Comparison of ENCODE assay signal across 2 fruit fly cellular contexts in genomic region chr3R:4996529-4996975, dm6.
TF ChIP-seq lines count a peak whose summit lies in the region.

No protein-coding gene starts in this region.

TF ChIP-seq in whole organism, embryonic, 481 proteins besides CTCF, POLR2A, EP300 and RAD21 (continued from another document and continues in another):
- TF ChIP-seq salm (tag; optimal IDR thresholded peaks at IDR 0.05; lab: Kevin White, UChicago) (peak; percentile 5), zfh2 (GFP tag; optimal IDR thresholded peaks at IDR 0.05; lab: Kevin White, UChicago) (no peak), pb (GFP tag; optimal IDR thresholded peaks at IDR 0.05; lab: Kevin White, UChicago) (peak; percentile 2), crp (GFP tag; optimal IDR thresholded peaks at IDR 0.05; lab: Kevin White, UChicago) (no peak), CG13296 (GFP tag; optimal IDR thresholded peaks at IDR 0.05; lab: Kevin White, UChicago) (no peak), B-H1 (GFP tag; IDR thresholded peaks at IDR 0.05; lab: Robert Waterston, UW) (no peak), nau (GFP tag; optimal IDR thresholded peaks at IDR 0.05; lab: Kevin White, UChicago) (no peak), CG7556 (GFP tag; optimal IDR thresholded peaks at IDR 0.05; lab: Kevin White, UChicago) (no peak), exex (tag; optimal IDR thresholded peaks at IDR 0.05; lab: Kevin White, UChicago) (no peak), CG7271 (tag; optimal IDR thresholded peaks at IDR 0.05; lab: Kevin White, UChicago) (no peak), Fer2 (tag; optimal IDR thresholded peaks at IDR 0.05; lab: Kevin White, UChicago) (no peak), CG2889 (GFP tag; IDR thresholded peaks at IDR 0.05; lab: Robert Waterston, UW) (no peak), CG17568 (GFP tag; optimal IDR thresholded peaks at IDR 0.05; lab: Kevin White, UChicago) (no peak), CG42726 (GFP tag; IDR thresholded peaks at IDR 0.05; lab: Robert Waterston, UW; ENCODE audit: partially characterized antibody) (no peak), pum (GFP tag; optimal IDR thresholded peaks at IDR 0.05; lab: Kevin White, UChicago) (no peak), CG12299 (tag; optimal IDR thresholded peaks at IDR 0.05; lab: Kevin White, UChicago) (no peak), D19B (GFP tag; optimal IDR thresholded peaks at IDR 0.05; lab: Kevin White, UChicago) (no peak), CG8089 (GFP tag; optimal IDR thresholded peaks at IDR 0.05; lab: Kevin White, UChicago) (no peak), ab (GFP tag; optimal IDR thresholded peaks at IDR 0.05; lab: Kevin White, UChicago) (no peak), CG4328 (GFP tag; optimal IDR thresholded peaks at IDR 0.05; lab: Kevin White, UChicago) (no peak), ewg (GFP tag; optimal IDR thresholded peaks at IDR 0.05; lab: Kevin White, UChicago) (no peak), CG6765 (GFP tag; optimal IDR thresholded peaks at IDR 0.05; lab: Kevin White, UChicago) (no peak), NC2α (GFP tag; optimal IDR thresholded peaks at IDR 0.05; lab: Kevin White, UChicago) (no peak), CG17612 (GFP tag; IDR thresholded peaks at IDR 0.05; lab: Robert Waterston, UW) (no peak), CG13894 (tag; optimal IDR thresholded peaks at IDR 0.05; lab: Kevin White, UChicago) (no peak), CG10979 (tag; optimal IDR thresholded peaks at IDR 0.05; lab: Kevin White, UChicago) (no peak), jing (GFP tag; optimal IDR thresholded peaks at IDR 0.05; lab: Kevin White, UChicago) (no peak), slbo (GFP tag; IDR thresholded peaks at IDR 0.05; lab: Robert Waterston, UW) (no peak), CG1603 (tag; optimal IDR thresholded peaks at IDR 0.05; lab: Kevin White, UChicago) (peak; percentile 13), CG5245 (GFP tag; optimal IDR thresholded peaks at IDR 0.05; lab: Kevin White, UChicago) (no peak), CG30403 (GFP tag; optimal IDR thresholded peaks at IDR 0.05; lab: Kevin White, UChicago) (no peak), Hmr (GFP tag; optimal IDR thresholded peaks at IDR 0.05; lab: Kevin White, UChicago) (no peak), nerfin-2 (GFP tag; IDR thresholded peaks at IDR 0.05; lab: Robert Waterston, UW; ENCODE audit: partially characterized antibody) (no peak), CG17912 (GFP tag; optimal IDR thresholded peaks at IDR 0.05; lab: Kevin White, UChicago) (no peak), CG5953 (GFP tag; IDR thresholded peaks at IDR 0.05; lab: Robert Waterston, UW) (0 out of 2 replicates have a peak, but pooled peaks have one; percentile 19), fd96Cb (tag; optimal IDR thresholded peaks at IDR 0.05; lab: Kevin White, UChicago) (no peak), stwl (tag; optimal IDR thresholded peaks at IDR 0.05; lab: Kevin White, UChicago) (no peak), D19A (tag; optimal IDR thresholded peaks at IDR 0.05; lab: Kevin White, UChicago) (no peak), Hey (tag; optimal IDR thresholded peaks at IDR 0.05; lab: Kevin White, UChicago) (peak; percentile 72), CG43689 (GFP tag; IDR thresholded peaks at IDR 0.05; lab: Robert Waterston, UW) (0 out of 2 replicates have a peak, but pooled peaks have one; percentile 25), CG4424 (GFP tag; optimal IDR thresholded peaks at IDR 0.05; lab: Kevin White, UChicago) (no peak), rib (GFP tag; IDR thresholded peaks at IDR 0.05; lab: Robert Waterston, UW) (no peak), tna (GFP tag; IDR thresholded peaks at IDR 0.05; lab: Robert Waterston, UW; ENCODE audit: partially characterized antibody) (no peak), dpn (GFP tag; optimal IDR thresholded peaks at IDR 0.05; lab: Kevin White, UChicago) (no peak), prd (optimal IDR thresholded peaks at IDR 0.05; lab: Kevin White, UChicago) (no peak), prd (GFP tag; IDR thresholded peaks at IDR 0.05; lab: Robert Waterston, UW) (peak; percentile 40; the same call in 1 of the 3 replicates), CG34376 (GFP tag; optimal IDR thresholded peaks at IDR 0.05; lab: Kevin White, UChicago) (no peak), sqz (GFP tag; optimal IDR thresholded peaks at IDR 0.05; lab: Kevin White, UChicago) (peak; percentile 30), CkIIα-i1 (GFP tag; IDR thresholded peaks at IDR 0.05; lab: Robert Waterston, UW) (no peak), Antp (GFP tag; optimal IDR thresholded peaks at IDR 0.05; lab: Kevin White, UChicago) (no peak), CrebB (tag; optimal IDR thresholded peaks at IDR 0.05; lab: Kevin White, UChicago) (no peak), MESR4 (GFP tag; optimal IDR thresholded peaks at IDR 0.05; lab: Kevin White, UChicago) (no peak), CG31388 (GFP tag; optimal IDR thresholded peaks at IDR 0.05; lab: Kevin White, UChicago) (no peak), Lim3 (GFP tag; IDR thresholded peaks at IDR 0.05; lab: Robert Waterston, UW) (no peak), CG2199 (GFP tag; IDR thresholded peaks at IDR 0.05; lab: Robert Waterston, UW) (peak; percentile 94), TFAM (GFP tag; optimal IDR thresholded peaks at IDR 0.05; lab: Kevin White, UChicago) (no peak), HLH4C (GFP tag; IDR thresholded peaks at IDR 0.05; lab: Robert Waterston, UW; ENCODE audit: partially characterized antibody) (no peak), NfI (GFP tag; optimal IDR thresholded peaks at IDR 0.05; lab: Kevin White, UChicago) (no peak), scrt (GFP tag; optimal IDR thresholded peaks at IDR 0.05; lab: Kevin White, UChicago) (no peak), psq (GFP tag; optimal IDR thresholded peaks at IDR 0.05; lab: Kevin White, UChicago) (no peak), CG9817 (tag; optimal IDR thresholded peaks at IDR 0.05; lab: Kevin White, UChicago) (no peak), Hr51 (GFP tag; optimal IDR thresholded peaks at IDR 0.05; lab: Kevin White, UChicago) (no peak), Opbp (GFP tag; IDR thresholded peaks at IDR 0.05; lab: Robert Waterston, UW; ENCODE audit: partially characterized antibody) (no peak), Trl (optimal IDR thresholded peaks at IDR 0.05; lab: Kevin White, UChicago) (no peak), Trl (GFP tag; optimal IDR thresholded peaks at IDR 0.05; lab: Kevin White, UChicago) (no peak), CG9932 (GFP tag; IDR thresholded peaks at IDR 0.05; lab: Robert Waterston, UW) (no peak), chm (GFP tag; IDR thresholded peaks at IDR 0.05; lab: Robert Waterston, UW) (peak; percentile 80), CG11398 (GFP tag; optimal IDR thresholded peaks at IDR 0.05; lab: Kevin White, UChicago) (no peak), CG10209 (GFP tag; optimal IDR thresholded peaks at IDR 0.05; lab: Kevin White, UChicago) (no peak)

TF ChIP-seq in whole organism, prepupa, 60 proteins besides CTCF, POLR2A, EP300 and RAD21 (continued from another document):
- TF ChIP-seq Smox (GFP tag; optimal IDR thresholded peaks at IDR 0.05; lab: Kevin White, UChicago) (no peak), CG6854 (GFP tag; optimal IDR thresholded peaks at IDR 0.05; lab: Kevin White, UChicago) (peak; percentile 36), Met (GFP tag; optimal IDR thresholded peaks at IDR 0.05; lab: Kevin White, UChicago) (peak; percentile 46), Blimp-1 (GFP tag; optimal IDR thresholded peaks at IDR 0.05; lab: Kevin White, UChicago) (no peak), net (GFP tag; optimal IDR thresholded peaks at IDR 0.05; lab: Kevin White, UChicago) (no peak), CG31627 (GFP tag; optimal IDR thresholded peaks at IDR 0.05; lab: Kevin White, UChicago) (no peak), ss (GFP tag; optimal IDR thresholded peaks at IDR 0.05; lab: Kevin White, UChicago) (no peak), CG10631 (GFP tag; optimal IDR thresholded peaks at IDR 0.05; lab: Kevin White, UChicago) (no peak), CG3919 (GFP tag; optimal IDR thresholded peaks at IDR 0.05; lab: Kevin White, UChicago) (no peak), CG15336 (GFP tag; IDR thresholded peaks at IDR 0.05; lab: Robert Waterston, UW) (no peak), CG32006 (GFP tag; optimal IDR thresholded peaks at IDR 0.05; lab: Kevin White, UChicago) (no peak), CG11762 (GFP tag; optimal IDR thresholded peaks at IDR 0.05; lab: Kevin White, UChicago; ENCODE audit: insufficient read depth) (no peak), Ets21C (GFP tag; optimal IDR thresholded peaks at IDR 0.05; lab: Kevin White, UChicago) (no peak), salr (GFP tag; optimal IDR thresholded peaks at IDR 0.05; lab: Kevin White, UChicago) (no peak), OdsH (GFP tag; optimal IDR thresholded peaks at IDR 0.05; lab: Kevin White, UChicago) (no peak), Sox102F (GFP tag; optimal IDR thresholded peaks at IDR 0.05; lab: Kevin White, UChicago) (peak; percentile 7), CG16779 (tag; optimal IDR thresholded peaks at IDR 0.05; lab: Kevin White, UChicago) (no peak), CG10669 (GFP tag; optimal IDR thresholded peaks at IDR 0.05; lab: Kevin White, UChicago) (no peak), CG9139 (GFP tag; optimal IDR thresholded peaks at IDR 0.05; lab: Kevin White, UChicago) (no peak), Gug (GFP tag; IDR thresholded peaks at IDR 0.05; lab: Robert Waterston, UW) (0 out of 2 replicates have a peak, but pooled peaks have one; percentile 10), CG6163 (GFP tag; IDR thresholded peaks at IDR 0.05; lab: Robert Waterston, UW) (no peak; the same call in 2 of the 3 replicates), CG6808 (GFP tag; optimal IDR thresholded peaks at IDR 0.05; lab: Kevin White, UChicago) (no peak), Sox14 (GFP tag; optimal IDR thresholded peaks at IDR 0.05; lab: Kevin White, UChicago) (no peak), CG7368 (GFP tag; optimal IDR thresholded peaks at IDR 0.05; lab: Kevin White, UChicago) (no peak), Hr38 (GFP tag; optimal IDR thresholded peaks at IDR 0.05; lab: Kevin White, UChicago) (no peak), eg (GFP tag; IDR thresholded peaks at IDR 0.05; lab: Robert Waterston, UW) (0 out of 3 replicates have a peak, but pooled peaks have one; percentile 18), dac (GFP tag; optimal IDR thresholded peaks at IDR 0.05; lab: Kevin White, UChicago) (no peak), vri (GFP tag; optimal IDR thresholded peaks at IDR 0.05; lab: Kevin White, UChicago) (no peak)
